Worm (Caenorhabditis elegans): ENCODE measurements around the gene mtp-18.

- TF ChIP-seq ztf-29 (GFP tag; IDR thresholded peaks at IDR 0.05) (no peak), cog-1 (tag; optimal IDR thresholded peaks at IDR 0.05) (no peak), flt-1 (GFP tag; IDR thresholded peaks at IDR 0.05) (no peak), klf-2 (GFP tag; conservative IDR thresholded peaks at IDR 0.05) (no peak)
Observed at ce11 chrX:6187848-6188247, 18.4 kb downstream of the mtp-18 start, which contains the start of gene T13C5.10.
